Worm (Caenorhabditis elegans): ENCODE data around the gene D2023.1.

DNA sequence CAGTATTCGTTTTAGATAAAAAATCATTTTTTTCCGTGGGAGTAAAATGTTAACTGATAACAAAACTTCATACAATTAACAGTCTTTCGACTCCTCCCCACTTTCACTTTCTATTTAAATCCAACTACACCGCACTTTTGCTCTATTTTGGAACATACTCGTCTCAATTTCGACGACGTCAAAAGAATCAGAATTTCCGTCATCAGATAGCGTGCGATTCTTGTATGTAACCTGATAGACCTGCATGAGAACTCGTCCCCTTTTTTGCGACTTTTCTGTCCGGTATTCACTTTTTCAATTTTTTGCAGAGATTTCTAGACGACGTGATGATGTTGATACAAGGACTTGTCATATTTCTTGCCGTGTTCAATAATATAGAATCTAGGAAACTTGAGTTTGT lies 44.0 kb downstream of the D2023.1 start, which contains the start of gene pho-8:
- no peak for TF ChIP-seq flt-1 (GFP tag; IDR thresholded peaks at IDR 0.05)
- no peak for TF ChIP-seq ztf-29 (GFP tag; IDR thresholded peaks at IDR 0.05)
- TF ChIP-seq cog-1 (tag; optimal IDR thresholded peaks at IDR 0.05) = no peak
- TF ChIP-seq klf-2 (GFP tag; conservative IDR thresholded peaks at IDR 0.05) = no peak
- no peak for TF ChIP-seq med-1 (GFP tag; optimal IDR thresholded peaks at IDR 0.05; ENCODE audit: insufficient read depth)
- no peak for TF ChIP-seq tab-1 (GFP tag; IDR thresholded peaks at IDR 0.05)
- TF ChIP-seq ref-1 (GFP tag; conservative IDR thresholded peaks at IDR 0.05) = no peak
- no peak for TF ChIP-seq T22C8.4 (GFP tag; IDR thresholded peaks at IDR 0.05)

All from whole organism, midembryonic.